Fruit fly (Drosophila melanogaster) S2 (cell line): ENCODE data around the gene CG17207.

Experiments
- CG8478 ChIP-seq: fragments of >200 bp; optimal IDR thresholded peaks from 2 replicates; lab custom pipeline; 2018
- CTCF ChIP-seq, 2 experiments: fragments of >200 bp; optimal IDR thresholded peaks; 2 replicates each; lab custom pipeline; 2018

- no peak for TF ChIP-seq CTCF (optimal IDR thresholded peaks at IDR 0.05; lab: Kevin White, UChicago)
- no peak for TF ChIP-seq CG8478
Measured at dm6 chr3R:12398620-12399247, 40.2 kb downstream of the CG17207 start, which contains the start of gene Cyp9f3.
